Fruit fly (Drosophila melanogaster): ENCODE measurements around the gene CG3402.

The CG3402 gene

DNA sequence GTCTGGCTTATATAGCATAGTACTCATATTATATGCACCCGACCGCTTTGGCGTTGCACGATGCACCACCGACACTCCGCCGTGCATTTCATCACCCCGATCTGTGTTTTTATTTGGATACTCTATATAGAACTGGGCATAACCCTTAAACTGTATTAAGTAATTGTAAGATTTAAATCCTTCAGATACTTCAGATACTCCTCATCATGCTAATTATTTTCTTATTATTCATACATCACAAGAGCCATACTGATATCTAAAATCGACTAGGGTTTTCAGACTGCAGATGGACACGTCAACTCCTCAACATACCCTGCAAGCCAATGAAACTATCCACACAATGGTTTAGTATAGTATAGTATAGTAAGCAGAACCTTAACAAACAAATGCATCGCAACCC lies 29.1 kb downstream of the CG3402 start (continued):
- TF ChIP-seq CG6272 (GFP tag; IDR thresholded peaks at IDR 0.05) (no peak), CG7745 (tag; optimal IDR thresholded peaks at IDR 0.05) (no peak), Rx (GFP tag; IDR thresholded peaks at IDR 0.05) (0 out of 2 replicates have a peak, but pooled peaks have one; percentile 20), ro (GFP tag; IDR thresholded peaks at IDR 0.05) (no peak), stc (GFP tag; IDR thresholded peaks at IDR 0.05) (peak; percentile 31; the same call in 1 of the 2 replicates), lola (GFP tag; optimal IDR thresholded peaks at IDR 0.05) (peak in 1 of 3 experiments; percentile 47), gsb (GFP tag; IDR thresholded peaks at IDR 0.05) (no peak), stwl (tag; optimal IDR thresholded peaks at IDR 0.05) (no peak), HLH3B (GFP tag; IDR thresholded peaks at IDR 0.05) (peak; percentile 34; the same call in 1 of the 2 replicates), Hr51 (GFP tag; optimal IDR thresholded peaks at IDR 0.05) (no peak), chinmo (GFP tag; IDR thresholded peaks at IDR 0.05; ENCODE audit: partially characterized antibody) (no peak), Eip74EF (GFP tag; optimal IDR thresholded peaks at IDR 0.05) (no peak), HLH54F (GFP tag; optimal IDR thresholded peaks at IDR 0.05) (no peak), CG8359 (GFP tag; optimal IDR thresholded peaks at IDR 0.05; ENCODE audit: borderline replicate concordance) (no peak), CG5180 (GFP tag; optimal IDR thresholded peaks at IDR 0.05) (no peak), Mad (GFP tag; optimal IDR thresholded peaks at IDR 0.05) (no peak), tna (GFP tag; IDR thresholded peaks at IDR 0.05; ENCODE audit: partially characterized antibody) (no peak), CG11723 (GFP tag; optimal IDR thresholded peaks at IDR 0.05) (no peak), CrebB (tag; optimal IDR thresholded peaks at IDR 0.05) (no peak), onecut (GFP tag; IDR thresholded peaks at IDR 0.05) (no peak), tio (GFP tag; optimal IDR thresholded peaks at IDR 0.05) (no peak), H2.0 (GFP tag; IDR thresholded peaks at IDR 0.05) (no peak), p53 (GFP tag; optimal IDR thresholded peaks at IDR 0.05) (no peak), CG5953 (GFP tag; IDR thresholded peaks at IDR 0.05) (no peak), Fer2 (tag; optimal IDR thresholded peaks at IDR 0.05) (no peak), Nf-YA (GFP tag; IDR thresholded peaks at IDR 0.05) (no peak), CG10274 (GFP tag; optimal IDR thresholded peaks at IDR 0.05) (no peak), YL-1 (GFP tag; optimal IDR thresholded peaks at IDR 0.05) (no peak), Tbp (GFP tag; optimal IDR thresholded peaks at IDR 0.05) (no peak), Dip2 (GFP tag; IDR thresholded peaks at IDR 0.05) (no peak), CG3995 (GFP tag; optimal IDR thresholded peaks at IDR 0.05) (no peak), da (GFP tag; optimal IDR thresholded peaks at IDR 0.05) (no peak), emc (GFP tag; optimal IDR thresholded peaks at IDR 0.05) (no peak), HLH4C (GFP tag; IDR thresholded peaks at IDR 0.05; ENCODE audit: partially characterized antibody) (no peak), dm (GFP tag; optimal IDR thresholded peaks at IDR 0.05) (no peak), CG31224 (GFP tag; IDR thresholded peaks at IDR 0.05) (no peak), chif (GFP tag; optimal IDR thresholded peaks at IDR 0.05) (peak in 1 of 2 experiments; percentile 28), CG17802 (tag; optimal IDR thresholded peaks at IDR 0.05) (no peak), D (optimal IDR thresholded peaks at IDR 0.05) (no peak), D (GFP tag; optimal IDR thresholded peaks at IDR 0.05) (no peak), CG14710 (tag; optimal IDR thresholded peaks at IDR 0.05) (no peak), CG11456 (GFP tag; IDR thresholded peaks at IDR 0.05) (no peak), Doc3 (GFP tag; IDR thresholded peaks at IDR 0.05; ENCODE audit: partially characterized antibody) (no peak), Elba2 (GFP tag; optimal IDR thresholded peaks at IDR 0.05) (no peak), inv (GFP tag; IDR thresholded peaks at IDR 0.05; ENCODE audit: partially characterized antibody) (no peak), MBD-R2 (GFP tag; IDR thresholded peaks at IDR 0.05) (no peak), dati (GFP tag; IDR thresholded peaks at IDR 0.05) (no peak), Neu2 (GFP tag; optimal IDR thresholded peaks at IDR 0.05; ENCODE audit: borderline replicate concordance) (no peak), fd102C (GFP tag; optimal IDR thresholded peaks at IDR 0.05) (no peak), HHEX (GFP tag; optimal IDR thresholded peaks at IDR 0.05) (no peak), org-1 (GFP tag; optimal IDR thresholded peaks at IDR 0.05) (no peak)

Data from whole organism, embryonic.